Fruit fly (Drosophila melanogaster): ENCODE measurements around the gene CG32986.

CG32986 gene

dm6 chr2L:8862476-8862875 is at the start of gene CG32986:
Gene CG32986, plus strand, starts transcription at chr2L:8862776.
- TF ChIP-seq knrl (GFP tag; IDR thresholded peaks at IDR 0.05; ENCODE audit: partially characterized antibody), result no peak
- no peak for TF ChIP-seq CG2120 (GFP tag; optimal IDR thresholded peaks at IDR 0.05)
- no peak for TF ChIP-seq Jarid2 (GFP tag; optimal IDR thresholded peaks at IDR 0.05)
- TF ChIP-seq Pdp1 (GFP tag; optimal IDR thresholded peaks at IDR 0.05), result no peak
- TF ChIP-seq CG8089 (GFP tag; optimal IDR thresholded peaks at IDR 0.05), result no peak

DNA sequence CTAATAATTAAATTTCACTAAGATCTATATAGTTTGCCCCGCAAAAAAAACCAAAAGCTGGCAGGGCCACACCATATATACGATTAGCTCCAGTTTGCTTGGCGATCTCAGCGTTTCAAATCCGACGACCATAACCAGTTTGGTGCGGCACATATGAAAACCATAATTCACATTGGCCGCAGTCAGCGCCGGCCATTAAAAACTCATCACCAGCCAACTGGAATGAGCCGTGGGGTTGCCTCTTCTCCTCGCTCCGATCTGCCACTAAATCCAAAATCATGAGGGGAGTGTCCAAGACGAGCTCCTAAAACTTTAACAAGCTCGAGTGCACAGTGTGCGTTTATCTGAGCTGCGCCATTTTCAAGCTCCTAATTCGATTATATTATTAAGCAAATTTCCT is 45.2 kb upstream of the CG32986 start:
- TF ChIP-seq gsb-n (tag; optimal IDR thresholded peaks at IDR 0.05) (peak; percentile 0), Nf-YC (tag; optimal IDR thresholded peaks at IDR 0.05) (peak; percentile 80), knrl (GFP tag; IDR thresholded peaks at IDR 0.05; ENCODE audit: partially characterized antibody) (no peak), Nf-YB (GFP tag; optimal IDR thresholded peaks at IDR 0.05) (peak; percentile 90), CG13624 (GFP tag; optimal IDR thresholded peaks at IDR 0.05) (no peak), Xrp1 (GFP tag; IDR thresholded peaks at IDR 0.05) (no peak)

DNA sequence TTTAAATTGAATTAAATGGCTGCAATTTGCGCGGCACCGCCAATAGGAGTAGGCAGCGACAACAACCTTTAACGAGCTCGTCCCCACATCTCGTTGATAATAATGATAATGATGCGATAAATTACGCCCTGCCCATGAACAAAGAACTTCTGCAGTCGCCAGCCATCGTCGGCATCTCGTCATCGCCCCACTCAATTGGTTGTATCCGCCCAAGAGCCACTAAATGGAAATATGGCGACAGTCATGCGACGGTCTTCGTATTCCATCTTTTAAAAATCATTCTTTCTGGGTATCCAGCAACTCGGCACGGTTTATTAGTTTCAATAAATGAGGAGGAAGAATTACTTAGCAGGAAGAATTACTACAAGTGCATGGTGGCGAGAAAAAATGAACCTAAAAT is 42.0 kb upstream of the CG32986 start:
- TF ChIP-seq NfI (GFP tag; optimal IDR thresholded peaks at IDR 0.05) (no peak), CG13624 (GFP tag; optimal IDR thresholded peaks at IDR 0.05) (no peak), CG9932 (GFP tag; IDR thresholded peaks at IDR 0.05) (no peak), hth (optimal IDR thresholded peaks at IDR 0.05) (no peak), bigmax (GFP tag; optimal IDR thresholded peaks at IDR 0.05) (no peak), Nf-YB (GFP tag; optimal IDR thresholded peaks at IDR 0.05) (peak; percentile 88), Nf-YC (tag; optimal IDR thresholded peaks at IDR 0.05) (peak; percentile 62), MBD-R2 (GFP tag; IDR thresholded peaks at IDR 0.05) (no peak), unpg (GFP tag; optimal IDR thresholded peaks at IDR 0.05) (no peak), CG34422 (GFP tag; IDR thresholded peaks at IDR 0.05) (no peak)

dm6 chr2L:8825222-8825869 is 37.2 kb upstream of the CG32986 start, which contains the start of gene SoxN:
Gene SoxN, plus strand, starts transcription at chr2L:8825645.
- TF ChIP-seq sisA (GFP tag; IDR thresholded peaks at IDR 0.05), result no peak
- TF ChIP-seq chn (GFP tag; optimal IDR thresholded peaks at IDR 0.05), result peak; percentile 57
- TF ChIP-seq Oaz (GFP tag; IDR thresholded peaks at IDR 0.05), result no peak
- TF ChIP-seq gcm (GFP tag; optimal IDR thresholded peaks at IDR 0.05), result peak; percentile 14
- no peak for TF ChIP-seq nau (GFP tag; optimal IDR thresholded peaks at IDR 0.05)
- TF ChIP-seq CG10565 (GFP tag; optimal IDR thresholded peaks at IDR 0.05), result no peak
- TF ChIP-seq Asciz (GFP tag; optimal IDR thresholded peaks at IDR 0.05), result no peak
- TF ChIP-seq Ets97D (GFP tag; optimal IDR thresholded peaks at IDR 0.05), result no peak
- peak; percentile 48; the same call in 1 of the 3 replicates for TF ChIP-seq so (GFP tag; IDR thresholded peaks at IDR 0.05)
- no peak for TF ChIP-seq CG2889 (GFP tag; IDR thresholded peaks at IDR 0.05)
- no peak for TF ChIP-seq D19A (tag; optimal IDR thresholded peaks at IDR 0.05)
- TF ChIP-seq Abd-B (GFP tag; optimal IDR thresholded peaks at IDR 0.05), result peak; percentile 61
- TF ChIP-seq jigr1 (GFP tag; IDR thresholded peaks at IDR 0.05), result no peak
- TF ChIP-seq stc (GFP tag; IDR thresholded peaks at IDR 0.05), result no peak; the same call in 1 of the 2 replicates
- TF ChIP-seq fru (optimal IDR thresholded peaks at IDR 0.05), result no peak
- TF ChIP-seq pzg (GFP tag; optimal IDR thresholded peaks at IDR 0.05), result no peak
- TF ChIP-seq CG11247 (GFP tag; IDR thresholded peaks at IDR 0.05), result peak; percentile 36; the same call in 1 of the 2 replicates
- TF ChIP-seq CG31441 (GFP tag; IDR thresholded peaks at IDR 0.05), result no peak
- no peak for TF ChIP-seq CG30020 (tag; optimal IDR thresholded peaks at IDR 0.05)
- peak; percentile 44; the same call in 1 of the 2 replicates for TF ChIP-seq CG10366 (GFP tag; IDR thresholded peaks at IDR 0.05)
- TF ChIP-seq p53 (GFP tag; optimal IDR thresholded peaks at IDR 0.05), result no peak
- no peak for TF ChIP-seq CG4854 (GFP tag; optimal IDR thresholded peaks at IDR 0.05)
- peak; percentile 32 for TF ChIP-seq CG8924 (tag; optimal IDR thresholded peaks at IDR 0.05)
- TF ChIP-seq BtbVII (GFP tag; optimal IDR thresholded peaks at IDR 0.05), result no peak
- TF ChIP-seq CG4328 (GFP tag; optimal IDR thresholded peaks at IDR 0.05), result no peak
- peak; percentile 100 for TF ChIP-seq CG3407 (GFP tag; optimal IDR thresholded peaks at IDR 0.05)
- TF ChIP-seq fd3F (GFP tag; optimal IDR thresholded peaks at IDR 0.05), result no peak
- no peak for TF ChIP-seq tna (GFP tag; IDR thresholded peaks at IDR 0.05; ENCODE audit: partially characterized antibody)
- TF ChIP-seq CG4360 (GFP tag; IDR thresholded peaks at IDR 0.05), result no peak

All from whole organism, embryonic.